Fruit fly (Drosophila melanogaster): Measurements from ENCODE around the gene oc.
A peak's percentile ranks its signal among the peaks of the same experiment; 100 is the strongest.

oc gene

dm6 chrX:8676631-8677224 lies 26.2 kb upstream of the oc start, which contains the start of gene Rubicon (continued):
- TF ChIP-seq E2f2 (GFP tag; IDR thresholded peaks at IDR 0.05) (peak; percentile 53; the same call in 1 of the 2 replicates), Hsf (GFP tag; optimal IDR thresholded peaks at IDR 0.05) (no peak), CG1647 (GFP tag; optimal IDR thresholded peaks at IDR 0.05) (no peak), zfh2 (GFP tag; optimal IDR thresholded peaks at IDR 0.05) (peak; percentile 4), BtbVII (GFP tag; optimal IDR thresholded peaks at IDR 0.05) (no peak), CG10543 (GFP tag; optimal IDR thresholded peaks at IDR 0.05) (peak; percentile 48), Med (GFP tag) (peak; percentile 94), lbe (GFP tag; optimal IDR thresholded peaks at IDR 0.05) (no peak), br (optimal IDR thresholded peaks at IDR 0.05) (no peak), Sry-β (GFP tag; optimal IDR thresholded peaks at IDR 0.05) (no peak), grau (tag; optimal IDR thresholded peaks at IDR 0.05) (peak; percentile 42), CG9932 (GFP tag; IDR thresholded peaks at IDR 0.05) (peak; percentile 64), twi (tag; optimal IDR thresholded peaks at IDR 0.05) (no peak), CG18476 (GFP tag; optimal IDR thresholded peaks at IDR 0.05) (no peak), CG12391 (tag; optimal IDR thresholded peaks at IDR 0.05) (peak; percentile 51), dmrt99B (tag; optimal IDR thresholded peaks at IDR 0.05) (no peak), CG12104 (GFP tag; optimal IDR thresholded peaks at IDR 0.05) (no peak), CG9437 (GFP tag; optimal IDR thresholded peaks at IDR 0.05) (no peak), CG15479 (GFP tag; optimal IDR thresholded peaks at IDR 0.05) (no peak), sqz (GFP tag; optimal IDR thresholded peaks at IDR 0.05) (peak; percentile 89), CG8765 (GFP tag; IDR thresholded peaks at IDR 0.05) (no peak), prd (optimal IDR thresholded peaks at IDR 0.05) (no peak), prd (GFP tag; IDR thresholded peaks at IDR 0.05) (peak; percentile 46; the same call in 1 of the 3 replicates), fd3F (GFP tag; optimal IDR thresholded peaks at IDR 0.05) (no peak), CG11398 (GFP tag; optimal IDR thresholded peaks at IDR 0.05) (no peak), CG12769 (tag; optimal IDR thresholded peaks at IDR 0.05) (peak; percentile 55), NC2α (GFP tag; optimal IDR thresholded peaks at IDR 0.05) (no peak), Adf1 (GFP tag; IDR thresholded peaks at IDR 0.05) (0 out of 2 replicates have a peak, but pooled peaks have one; percentile 17), CG18011 (GFP tag; optimal IDR thresholded peaks at IDR 0.05) (no peak), CG14710 (tag; optimal IDR thresholded peaks at IDR 0.05) (peak; percentile 75), Side (GFP tag; optimal IDR thresholded peaks at IDR 0.05) (no peak), Atf6 (GFP tag; IDR thresholded peaks at IDR 0.05) (no peak), Atf-2 (GFP tag; optimal IDR thresholded peaks at IDR 0.05) (no peak), CG7839 (tag; optimal IDR thresholded peaks at IDR 0.05) (peak; percentile 15), aop (GFP tag; IDR thresholded peaks at IDR 0.05) (no peak), HLHmδ (GFP tag; optimal IDR thresholded peaks at IDR 0.05) (peak; percentile 76), CG12744 (GFP tag; optimal IDR thresholded peaks at IDR 0.05) (no peak), Dad (GFP tag; optimal IDR thresholded peaks at IDR 0.05) (peak; percentile 30), Dek (tag; optimal IDR thresholded peaks at IDR 0.05) (peak; percentile 48), Sox102F (GFP tag; optimal IDR thresholded peaks at IDR 0.05) (no peak), ro (GFP tag; IDR thresholded peaks at IDR 0.05) (no peak), Drgx (GFP tag; IDR thresholded peaks at IDR 0.05) (peak; percentile 64; the same call in 1 of the 2 replicates), jing (GFP tag; optimal IDR thresholded peaks at IDR 0.05) (no peak), ATbp (GFP tag; optimal IDR thresholded peaks at IDR 0.05) (peak; percentile 18), Lim3 (GFP tag; IDR thresholded peaks at IDR 0.05) (no peak), hth (optimal IDR thresholded peaks at IDR 0.05) (no peak), CG12155 (GFP tag; optimal IDR thresholded peaks at IDR 0.05) (peak; percentile 50), bigmax (GFP tag; optimal IDR thresholded peaks at IDR 0.05) (peak; percentile 16), kay (GFP tag; optimal IDR thresholded peaks at IDR 0.05) (no peak), Ssrp (tag; optimal IDR thresholded peaks at IDR 0.05) (no peak), insv (GFP tag; optimal IDR thresholded peaks at IDR 0.05) (peak in 1 of 2 experiments; percentile 68)
